Fruit fly (Drosophila melanogaster): ENCODE data around the gene mRpS26.

dm6 chr3L:18147596-18147995, 41.2 kb downstream of the mRpS26 start:
- no peak for TF ChIP-seq psq (optimal IDR thresholded peaks at IDR 0.05)
- TF ChIP-seq pan (optimal IDR thresholded peaks at IDR 0.05): no peak
- no peak for TF ChIP-seq EcR (GFP tag; optimal IDR thresholded peaks at IDR 0.05)
- no peak for TF ChIP-seq CG8478 (optimal IDR thresholded peaks at IDR 0.05)
- TF ChIP-seq usp (GFP tag; optimal IDR thresholded peaks at IDR 0.05): no peak

All from whole organism.